Fruit fly (Drosophila melanogaster) whole organism, embryonic: ENCODE data around the gene syd.

ENCODE experiments used
- Blimp-1 ChIP-seq: fragments of 200-800 bp; sonication (Bioruptor generic); optimal IDR thresholded peaks from 3 replicates; lab custom pipeline; 2018; ENCODE audit warnings: missing biosample characterization, missing genetic modification characterization, mild to moderate bottlenecking, moderate library complexity, missing genetic modification reagents
- CG10565 ChIP-seq: fragments of 200-800 bp; sonication (Bioruptor generic); optimal IDR thresholded peaks from 3 replicates; lab custom pipeline; 2016; ENCODE audit warnings: missing biosample characterization, mild to moderate bottlenecking, missing genetic modification characterization
- CG10654 ChIP-seq: fragments of 200-800 bp; sonication (Bioruptor generic); optimal IDR thresholded peaks from 2 replicates; lab custom pipeline; 2016; ENCODE audit warnings: missing biosample characterization, missing genetic modification characterization
- CG10959 ChIP-seq: fragments of 200-800 bp; sonication (Bioruptor generic); IDR thresholded peaks from 2 replicates; pipeline ENCODE4 v1.3.6; 2022; ENCODE audit warnings: missing biosample characterization, missing genetic modification characterization
- CG11456 ChIP-seq: fragments of 200-800 bp; sonication (Bioruptor generic); IDR thresholded peaks from 3 replicates; pipeline ENCODE4 v1.3.6; 2022; ENCODE audit warnings: missing biosample characterization, missing genetic modification characterization
- CG1233 ChIP-seq: fragments of 200-800 bp; sonication (Bioruptor generic); optimal IDR thresholded peaks from 4 replicates; lab custom pipeline; 2018; ENCODE audit warnings: missing biosample characterization, mild to moderate bottlenecking, missing genetic modification characterization
- CG13287 ChIP-seq: fragments of 200-800 bp; sonication (Bioruptor generic); IDR thresholded peaks from 2 replicates; pipeline ENCODE4 v1.3.6; 2022; ENCODE audit warnings: missing biosample characterization, missing genetic modification characterization; ENCODE audit not compliant: partially characterized antibody
- CG13624 ChIP-seq: fragments of 200-800 bp; sonication (Bioruptor generic); optimal IDR thresholded peaks from 2 replicates; lab custom pipeline; 2016; ENCODE audit warnings: missing biosample characterization, missing genetic modification characterization
- CG14014 ChIP-seq: fragments of 200-800 bp; sonication (Bioruptor generic); IDR thresholded peaks from 2 replicates; pipeline ENCODE4 v1.3.6; 2022; ENCODE audit warnings: missing biosample characterization, missing genetic modification characterization
- CG14050 ChIP-seq: fragments of 200-800 bp; sonication (Bioruptor generic); IDR thresholded peaks from 3 replicates; pipeline ENCODE4 v1.3.6; 2022; ENCODE audit warnings: missing biosample characterization, missing genetic modification characterization
- CG15011 ChIP-seq: fragments of 200-800 bp; sonication (Bioruptor generic); optimal IDR thresholded peaks from 3 replicates; lab custom pipeline; 2018; ENCODE audit warnings: missing biosample characterization, mild to moderate bottlenecking, missing genetic modification characterization
- CG15269 ChIP-seq: fragments of 200-800 bp; sonication (Bioruptor generic); optimal IDR thresholded peaks from 2 replicates; lab custom pipeline; 2018; ENCODE audit warnings: missing biosample characterization, mild to moderate bottlenecking, missing genetic modification characterization, moderate library complexity
- CG16813 ChIP-seq: fragments of 200-800 bp; sonication (Bioruptor generic); IDR thresholded peaks from 3 replicates; pipeline ENCODE4 v1.3.6; 2022; ENCODE audit warnings: missing biosample characterization, missing genetic modification characterization; ENCODE audit not compliant: partially characterized antibody
- CG2120 ChIP-seq: fragments of 200-800 bp; sonication (Bioruptor generic); optimal IDR thresholded peaks from 3 replicates; lab custom pipeline; 2016; ENCODE audit warnings: missing biosample characterization, missing genetic modification characterization
- CG2202 ChIP-seq: fragments of 200-800 bp; sonication (Bioruptor generic); optimal IDR thresholded peaks from 2 replicates; lab custom pipeline; 2018; ENCODE audit warnings: missing biosample characterization, mild to moderate bottlenecking, missing genetic modification characterization
- CG31224 ChIP-seq: fragments of 200-800 bp; sonication (Bioruptor generic); IDR thresholded peaks from 2 replicates; pipeline ENCODE4 v1.3.6; 2022; ENCODE audit warnings: missing biosample characterization, missing genetic modification characterization
- CG5953 ChIP-seq: fragments of 200-800 bp; sonication (Bioruptor generic); IDR thresholded peaks from 2 replicates; pipeline ENCODE4 v1.3.6; 2022; ENCODE audit warnings: missing biosample characterization, missing genetic modification characterization
- CG6689 ChIP-seq: fragments of 200-800 bp; sonication (Bioruptor generic); IDR thresholded peaks from 2 replicates; pipeline ENCODE4 v1.3.6; 2022; ENCODE audit warnings: missing biosample characterization, missing genetic modification characterization
- CG7839 ChIP-seq: fragments of 200-800 bp; sonication (Bioruptor generic); optimal IDR thresholded peaks from 3 replicates; lab custom pipeline; 2018; ENCODE audit warnings: missing biosample characterization, mild to moderate bottlenecking, missing genetic modification characterization, moderate library complexity
- CG8478 ChIP-seq: fragments of >200 bp; optimal IDR thresholded peaks from 2 replicates; lab custom pipeline; 2018
- CG8944 ChIP-seq: fragments of 200-800 bp; sonication (Bioruptor generic); optimal IDR thresholded peaks from 3 replicates; lab custom pipeline; 2016; ENCODE audit warnings: missing biosample characterization, missing genetic modification characterization
- CG9437 ChIP-seq: fragments of 200-800 bp; sonication (Bioruptor generic); optimal IDR thresholded peaks from 2 replicates; lab custom pipeline; 2018; ENCODE audit warnings: missing biosample characterization, mild to moderate bottlenecking, missing genetic modification characterization
- Chrac-16 ChIP-seq: fragments of 200-800 bp; sonication (Bioruptor generic); optimal IDR thresholded peaks from 3 replicates; lab custom pipeline; 2016; ENCODE audit warnings: missing biosample characterization, missing genetic modification characterization
- CkIIα-i1 ChIP-seq: fragments of 200-800 bp; sonication (Bioruptor generic); IDR thresholded peaks from 2 replicates; pipeline ENCODE4 v1.3.6; 2022; ENCODE audit warnings: missing biosample characterization, missing genetic modification characterization
- CrebB ChIP-seq: fragments of 200-800 bp; sonication (Bioruptor generic); optimal IDR thresholded peaks from 3 replicates; lab custom pipeline; 2018; ENCODE audit warnings: missing biosample characterization, mild to moderate bottlenecking, missing genetic modification characterization
- H15 ChIP-seq: fragments of 200-800 bp; sonication (Bioruptor generic); IDR thresholded peaks from 3 replicates; pipeline ENCODE4 v1.3.6; 2022; ENCODE audit warnings: missing biosample characterization, missing genetic modification characterization
- Hmx ChIP-seq: fragments of 200-800 bp; sonication (Bioruptor generic); optimal IDR thresholded peaks from 2 replicates; lab custom pipeline; 2016; ENCODE audit warnings: missing biosample characterization, missing genetic modification characterization
- Mad ChIP-seq: fragments of 200-800 bp; sonication (Bioruptor generic); optimal IDR thresholded peaks from 2 replicates; lab custom pipeline; 2016; ENCODE audit warnings: missing biosample characterization, missing genetic modification characterization
- Mrtf ChIP-seq: fragments of 200-800 bp; sonication (Bioruptor generic); IDR thresholded peaks from 3 replicates; pipeline ENCODE4 v1.3.6; 2022; ENCODE audit warnings: missing biosample characterization, missing genetic modification characterization
- Nf-YC ChIP-seq: fragments of 200-800 bp; optimal IDR thresholded peaks from 3 replicates; lab custom pipeline; 2019; ENCODE audit warnings: missing biosample characterization, mild to moderate bottlenecking, missing genetic modification characterization, moderate library complexity
- Six4 ChIP-seq: fragments of 200-800 bp; sonication (Bioruptor generic); optimal IDR thresholded peaks from 2 replicates; lab custom pipeline; 2016; ENCODE audit warnings: missing biosample characterization, missing genetic modification characterization
- Sry-δ ChIP-seq: fragments of 200-800 bp; sonication (Bioruptor generic); optimal IDR thresholded peaks from 2 replicates; lab custom pipeline; 2016; ENCODE audit warnings: missing biosample characterization, missing genetic modification characterization
- ara ChIP-seq: fragments of 200-800 bp; sonication (Bioruptor generic); IDR thresholded peaks from 2 replicates; pipeline ENCODE4 v1.3.6; 2022; ENCODE audit warnings: missing biosample characterization, missing genetic modification characterization
- br ChIP-seq: fragments of >200 bp; optimal IDR thresholded peaks from 2 replicates; lab custom pipeline; 2017
- btn ChIP-seq: fragments of 200-800 bp; sonication (Bioruptor generic); optimal IDR thresholded peaks from 2 replicates; lab custom pipeline; 2016; ENCODE audit warnings: missing biosample characterization, missing genetic modification characterization
- chinmo ChIP-seq: fragments of 200-800 bp; sonication (Bioruptor generic); IDR thresholded peaks from 4 replicates; pipeline ENCODE4 v1.3.6; 2022; ENCODE audit warnings: missing biosample characterization, missing genetic modification characterization; ENCODE audit not compliant: partially characterized antibody
- dpn ChIP-seq, 2 experiments: fragments of 200-800 bp; sonication (Bioruptor generic); optimal IDR thresholded peaks; 3 replicates each; lab custom pipeline; 2016; ENCODE audit warnings: missing biosample characterization in 2 of 2, missing genetic modification characterization in 2 of 2
- fru ChIP-seq: fragments of >200 bp; optimal IDR thresholded peaks from 2 replicates; lab custom pipeline; 2017
- hbn ChIP-seq: fragments of 200-800 bp; sonication (Bioruptor generic); IDR thresholded peaks from 2 replicates; pipeline ENCODE4 v1.3.6; 2022; ENCODE audit warnings: missing biosample characterization, missing genetic modification characterization; ENCODE audit not compliant: partially characterized antibody
- jing ChIP-seq: fragments of 200-800 bp; sonication (Bioruptor generic); optimal IDR thresholded peaks from 2 replicates; lab custom pipeline; 2018; ENCODE audit warnings: missing biosample characterization, mild to moderate bottlenecking, missing genetic modification characterization
- ken ChIP-seq: fragments of 200-800 bp; sonication (Bioruptor generic); IDR thresholded peaks from 3 replicates; pipeline ENCODE4 v1.3.6; 2022; ENCODE audit warnings: missing biosample characterization, missing genetic modification characterization
- knrl ChIP-seq: fragments of 200-800 bp; sonication (Bioruptor generic); IDR thresholded peaks from 3 replicates; pipeline ENCODE4 v1.3.6; 2022; ENCODE audit warnings: missing biosample characterization, missing genetic modification characterization; ENCODE audit not compliant: partially characterized antibody
- nau ChIP-seq: fragments of 200-800 bp; sonication (Bioruptor generic); optimal IDR thresholded peaks from 3 replicates; lab custom pipeline; 2017; ENCODE audit warnings: missing biosample characterization, mild to moderate bottlenecking, missing genetic modification characterization, missing genetic modification reagents
- p53 ChIP-seq: fragments of 200-800 bp; sonication (Bioruptor generic); optimal IDR thresholded peaks from 2 replicates; lab custom pipeline; 2016; ENCODE audit warnings: missing biosample characterization, missing genetic modification characterization
- pb ChIP-seq: fragments of 200-800 bp; sonication (Bioruptor generic); optimal IDR thresholded peaks from 3 replicates; lab custom pipeline; 2016; ENCODE audit warnings: missing biosample characterization, missing genetic modification characterization
- peb ChIP-seq: fragments of 200-800 bp; sonication (Bioruptor generic); IDR thresholded peaks from 2 replicates; pipeline ENCODE4 v1.3.6; 2022; ENCODE audit warnings: missing biosample characterization, missing genetic modification characterization
- pho ChIP-seq: fragments of 200-800 bp; sonication (Bioruptor generic); optimal IDR thresholded peaks from 2 replicates; lab custom pipeline; 2016; ENCODE audit warnings: missing biosample characterization, missing genetic modification characterization
- sens-2 ChIP-seq: fragments of 200-800 bp; sonication (Bioruptor generic); IDR thresholded peaks from 2 replicates; pipeline ENCODE4 v1.3.6; 2022; ENCODE audit warnings: missing biosample characterization, missing genetic modification characterization
- slou ChIP-seq: fragments of 200-800 bp; sonication (Bioruptor generic); optimal IDR thresholded peaks from 3 replicates; lab custom pipeline; 2016; ENCODE audit warnings: missing biosample characterization, missing genetic modification characterization
- slp2 ChIP-seq: fragments of 200-800 bp; sonication (Bioruptor generic); optimal IDR thresholded peaks from 2 replicates; lab custom pipeline; 2016; ENCODE audit warnings: missing biosample characterization, missing genetic modification characterization
- so ChIP-seq: fragments of 200-800 bp; sonication (Bioruptor generic); IDR thresholded peaks from 3 replicates; pipeline ENCODE4 v1.3.6; 2022; ENCODE audit warnings: missing biosample characterization, missing genetic modification characterization
- sqz ChIP-seq: fragments of 200-800 bp; sonication (Bioruptor generic); optimal IDR thresholded peaks from 3 replicates; lab custom pipeline; 2018; ENCODE audit warnings: missing biosample characterization, mild to moderate bottlenecking, missing genetic modification characterization
- tgo ChIP-seq: fragments of 200-800 bp; sonication (Bioruptor generic); IDR thresholded peaks from 3 replicates; pipeline ENCODE4 v1.3.6; 2022; ENCODE audit warnings: missing biosample characterization, missing genetic modification characterization
- vnd ChIP-seq: fragments of 200-800 bp; sonication (Bioruptor generic); IDR thresholded peaks from 3 replicates; pipeline ENCODE4 v1.3.6; 2022; ENCODE audit warnings: missing biosample characterization, missing genetic modification characterization; ENCODE audit not compliant: partially characterized antibody
- yki ChIP-seq: fragments of >200 bp; optimal IDR thresholded peaks from 3 replicates; lab custom pipeline; 2018

syd gene

dm6 chr3L:7958083-7958482 is 22.2 kb upstream of the syd start (continued):
- no peak for TF ChIP-seq CG15269 (tag; lab: Kevin White, UChicago)
- TF ChIP-seq CG7839 (tag; lab: Kevin White, UChicago), result peak; percentile 28
- TF ChIP-seq CG5953 (GFP tag; lab: Robert Waterston, UW), result no peak
- TF ChIP-seq CG10654 (GFP tag; lab: Kevin White, UChicago), result no peak
- no peak for TF ChIP-seq yki (lab: Kevin White, UChicago)
- no peak for TF ChIP-seq sqz (GFP tag; lab: Kevin White, UChicago)
- no peak for TF ChIP-seq vnd (GFP tag; lab: Robert Waterston, UW)
- no peak for TF ChIP-seq CG8478 (lab: Kevin White, UChicago)
- TF ChIP-seq peb (GFP tag; lab: Robert Waterston, UW), result no peak
- no peak for TF ChIP-seq CG13287 (GFP tag; lab: Robert Waterston, UW)
- TF ChIP-seq CG9437 (GFP tag; lab: Kevin White, UChicago), result no peak
- no peak for TF ChIP-seq chinmo (GFP tag; lab: Robert Waterston, UW)
- TF ChIP-seq Mrtf (GFP tag; lab: Robert Waterston, UW), result no peak
- TF ChIP-seq CG11456 (GFP tag; lab: Robert Waterston, UW), result no peak
- no peak for TF ChIP-seq p53
- TF ChIP-seq CG8944, result no peak
- no peak for TF ChIP-seq CG16813 (GFP tag; lab: Robert Waterston, UW)
- TF ChIP-seq pho (GFP tag; lab: Kevin White, UChicago), result no peak
- TF ChIP-seq CG14050, result no peak
- TF ChIP-seq Six4 (GFP tag; lab: Kevin White, UChicago), result no peak
- no peak for TF ChIP-seq so (GFP tag; lab: Robert Waterston, UW)
- no peak for TF ChIP-seq tgo (GFP tag; lab: Robert Waterston, UW)
- no peak for TF ChIP-seq Hmx (GFP tag; lab: Kevin White, UChicago)
- TF ChIP-seq CG1233 (GFP tag; lab: Kevin White, UChicago), result no peak
- no peak for TF ChIP-seq pb (GFP tag; lab: Kevin White, UChicago)
- TF ChIP-seq CG31224 (GFP tag; lab: Robert Waterston, UW), result no peak
- TF ChIP-seq CrebB (tag; lab: Kevin White, UChicago), result no peak
- TF ChIP-seq slp2 (GFP tag; lab: Kevin White, UChicago), result no peak
- TF ChIP-seq Sry-δ, result no peak
- no peak for TF ChIP-seq jing (GFP tag; lab: Kevin White, UChicago)
- no peak for TF ChIP-seq fru (lab: Kevin White, UChicago)
- no peak for TF ChIP-seq btn (GFP tag; lab: Kevin White, UChicago)
- TF ChIP-seq Mad (GFP tag; lab: Kevin White, UChicago), result no peak
- no peak for TF ChIP-seq CG10959
- TF ChIP-seq CG13624 (GFP tag; lab: Kevin White, UChicago), result no peak
- no peak for TF ChIP-seq Nf-YC
- TF ChIP-seq Chrac-16 (GFP tag; lab: Kevin White, UChicago), result peak; percentile 12
- TF ChIP-seq nau, result no peak
- no peak for TF ChIP-seq dpn (GFP tag; optimal IDR thresholded peaks at IDR 0.05; lab: Kevin White, UChicago)
- no peak for TF ChIP-seq H15 (GFP tag; lab: Robert Waterston, UW)
- no peak for TF ChIP-seq CkIIα-i1 (GFP tag; lab: Robert Waterston, UW)
- TF ChIP-seq ara, result no peak
- no peak for TF ChIP-seq CG14014 (GFP tag; lab: Robert Waterston, UW)
- no peak for TF ChIP-seq br (lab: Kevin White, UChicago)
- no peak for TF ChIP-seq CG2120
- TF ChIP-seq sens-2 (GFP tag; lab: Robert Waterston, UW), result no peak
- TF ChIP-seq Blimp-1 (GFP tag; lab: Kevin White, UChicago), result peak; percentile 45
- TF ChIP-seq CG15011 (GFP tag; lab: Kevin White, UChicago), result no peak
- no peak for TF ChIP-seq hbn (GFP tag; lab: Robert Waterston, UW)
- no peak for TF ChIP-seq knrl
- TF ChIP-seq CG2202 (tag; lab: Kevin White, UChicago), result no peak
- no peak for TF ChIP-seq ken (GFP tag; lab: Robert Waterston, UW)
- peak; percentile 39; the same call in 1 of the 2 replicates for TF ChIP-seq CG6689 (GFP tag; lab: Robert Waterston, UW)
- no peak for TF ChIP-seq slou
- no peak for TF ChIP-seq CG10565 (GFP tag; lab: Kevin White, UChicago)
